In the genomic region with DNA sequence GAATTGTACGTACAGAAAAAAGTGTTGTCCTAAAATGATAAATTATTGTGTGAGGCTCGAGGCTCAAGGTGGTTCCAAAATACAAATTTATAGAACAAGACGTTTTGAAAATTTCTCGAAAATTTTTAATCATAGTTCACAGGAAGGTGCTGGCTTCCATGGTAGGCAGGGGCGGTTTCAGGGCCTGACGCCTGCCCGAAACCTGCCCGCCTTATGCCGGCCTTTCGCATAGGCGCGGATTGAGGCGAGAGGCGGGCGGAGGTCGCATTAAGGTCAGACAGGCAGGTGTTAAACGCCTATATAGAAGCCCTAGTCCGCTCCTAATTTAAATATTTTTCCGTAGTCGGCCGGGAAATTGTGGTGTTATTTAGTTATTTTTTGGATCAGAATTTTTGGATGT, we compare ENCODE assay signal across 2 worm cellular contexts.
TF ChIP-seq lines count a peak whose summit lies in the region.

No protein-coding gene starts in this region.

TF ChIP-seq in whole organism, L4 larva, 104 proteins besides CTCF, POLR2A, EP300 and RAD21:
- TF ChIP-seq duxl-1 (tag; optimal IDR thresholded peaks at IDR 0.05; lab: Kevin White, UChicago; ENCODE audit: poor library complexity) = no peak
- no peak for TF ChIP-seq nhr-11 (tag; optimal IDR thresholded peaks at IDR 0.05; lab: Kevin White, UChicago)
- TF ChIP-seq hlh-11 (tag; optimal IDR thresholded peaks at IDR 0.05; lab: Kevin White, UChicago) = no peak
- no peak for TF ChIP-seq madf-9 (GFP tag; conservative IDR thresholded peaks at IDR 0.05; lab: Robert Waterston, UW)
- TF ChIP-seq nhr-102 (tag; optimal IDR thresholded peaks at IDR 0.05; lab: Kevin White, UChicago) = no peak
- no peak for TF ChIP-seq nhr-42 (GFP tag; IDR thresholded peaks at IDR 0.05; lab: Robert Waterston, UW)
- TF ChIP-seq set-16 (GFP tag; IDR thresholded peaks at IDR 0.05; lab: Robert Waterston, UW) = peak; percentile 63; the same call in 1 of the 2 replicates

TF ChIP-seq in whole organism, young adult, 124 proteins besides CTCF, POLR2A, EP300 and RAD21:
- TF ChIP-seq lin-26 (GFP tag; IDR thresholded peaks at IDR 0.05; lab: Robert Waterston, UW) (peak; percentile 35; the same call in 1 of the 2 replicates), lsy-27 (tag; optimal IDR thresholded peaks at IDR 0.05; lab: Kevin White, UChicago; ENCODE audit: borderline replicate concordance, insufficient read depth) (no peak), zfh-2 (GFP tag; conservative IDR thresholded peaks at IDR 0.05; lab: Robert Waterston, UW) (peak; percentile 70)
